Fruit fly (Drosophila melanogaster): ENCODE data around the gene FipoQ.

- TF ChIP-seq CTCF (optimal IDR thresholded peaks at IDR 0.05) (no peak), CG8478 (optimal IDR thresholded peaks at IDR 0.05) (no peak)
These were observed 1.7 kb downstream of the FipoQ start for dm6 chr3R:29496315-29496714.
